Fruit fly (Drosophila melanogaster) whole organism, prepupa: Measurements from ENCODE around the gene dao.

Experiments used
- CG16779 ChIP-seq: fragments of 200-800 bp; sonication (Bioruptor generic); optimal IDR thresholded peaks from 3 replicates; lab custom pipeline; 2017; ENCODE audit warnings: missing biosample characterization, mild to moderate bottlenecking, missing genetic modification characterization
- CG31627 ChIP-seq: fragments of 200-800 bp; sonication (Bioruptor generic); optimal IDR thresholded peaks from 3 replicates; lab custom pipeline; 2016; ENCODE audit warnings: missing biosample characterization, missing genetic modification characterization
- CG6808 ChIP-seq: fragments of 200-800 bp; sonication (Bioruptor generic); optimal IDR thresholded peaks from 3 replicates; lab custom pipeline; 2017; ENCODE audit warnings: missing biosample characterization, missing genetic modification characterization, mild to moderate bottlenecking, moderate library complexity, missing genetic modification reagents
- CG8119 ChIP-seq: fragments of 200-800 bp; sonication (Bioruptor generic); IDR thresholded peaks from 3 replicates; pipeline ENCODE4 v1.3.6; 2022; ENCODE audit warnings: missing biosample characterization, missing genetic modification characterization
- Hr38 ChIP-seq: sonication (Bioruptor generic); optimal IDR thresholded peaks from 2 replicates; lab custom pipeline; 2016; ENCODE audit warnings: missing biosample characterization, missing genetic modification characterization
- Met ChIP-seq: fragments of 200-800 bp; sonication (Bioruptor generic); optimal IDR thresholded peaks from 3 replicates; lab custom pipeline; 2016; ENCODE audit warnings: missing biosample characterization, missing genetic modification characterization
- Smox ChIP-seq: fragments of 200-800 bp; sonication (Bioruptor generic); optimal IDR thresholded peaks from 3 replicates; lab custom pipeline; 2016; ENCODE audit warnings: missing biosample characterization, missing genetic modification characterization
- Sox102F ChIP-seq: fragments of 200-800 bp; sonication (Bioruptor generic); optimal IDR thresholded peaks from 2 replicates; lab custom pipeline; 2016; ENCODE audit warnings: missing biosample characterization, mild to moderate bottlenecking, missing genetic modification characterization
- cyc ChIP-seq: fragments of 200-800 bp; sonication (Bioruptor generic); optimal IDR thresholded peaks from 3 replicates; lab custom pipeline; 2016; ENCODE audit warnings: missing biosample characterization, missing genetic modification characterization
- vri ChIP-seq: fragments of 200-800 bp; sonication (Bioruptor generic); optimal IDR thresholded peaks from 3 replicates; lab custom pipeline; 2016; ENCODE audit warnings: missing biosample characterization, mild to moderate bottlenecking, missing genetic modification characterization

- TF ChIP-seq CG31627, result no peak
- TF ChIP-seq vri (GFP tag; lab: Kevin White, UChicago), result peak; percentile 87
- peak; percentile 80 for TF ChIP-seq CG8119 (GFP tag; lab: Robert Waterston, UW)
- TF ChIP-seq Smox, result no peak
- TF ChIP-seq Hr38 (GFP tag; lab: Kevin White, UChicago), result no peak
- peak; percentile 76 for TF ChIP-seq CG6808
- TF ChIP-seq cyc, result no peak
- TF ChIP-seq Sox102F (GFP tag; lab: Kevin White, UChicago), result peak; percentile 56
- TF ChIP-seq Met (GFP tag; lab: Kevin White, UChicago), result no peak
- peak; percentile 88 for TF ChIP-seq CG16779 (tag; lab: Kevin White, UChicago)
Measured at dm6 chr2L:15264483-15264987, 15.9 kb downstream of the dao start, which contains the start of gene yuri.
